Fruit fly (Drosophila melanogaster) whole organism, wandering third instar larva: ENCODE measurements around the gene CG11912.

Experiments used
- Myc ChIP-seq: fragments of >200 bp; optimal IDR thresholded peaks from 2 replicates; lab custom pipeline; 2017
- Rel ChIP-seq, 2 experiments: fragments of 200-800 bp; sonication (Bioruptor generic) in 1 of 2; optimal IDR thresholded peaks; 2 replicates in 1 of 2; 3 replicates in 1 of 2; lab custom pipeline; 2016 to 2019; ENCODE audit warnings: mild to moderate bottlenecking in 2 of 2, missing biosample characterization in 2 of 2, missing genetic modification characterization in 2 of 2, moderate library complexity in 1 of 2
- ey ChIP-seq: fragments of 200-800 bp; sonication (Bioruptor generic); optimal IDR thresholded peaks from 2 replicates; lab custom pipeline; 2016; ENCODE audit warnings: missing biosample characterization, missing genetic modification characterization

dm6 chr2L:346781-347180 lies 27.7 kb upstream of the CG11912 start:
- TF ChIP-seq Rel (GFP tag; optimal IDR thresholded peaks at IDR 0.05; lab: Kevin White, UChicago) (no peak), Rel (tag; optimal IDR thresholded peaks at IDR 0.05; lab: Kevin White, UChicago) (no peak), ey (GFP tag; lab: Kevin White, UChicago) (no peak), Myc (lab: Kevin White, UChicago) (no peak)
